Fruit fly (Drosophila melanogaster): Measurements from ENCODE around the gene p38a.
A peak's percentile ranks its signal among the peaks of the same experiment; 100 is the strongest.

dm6 chr3R:24141013-24141592, 11.0 kb downstream of the p38a start, which contains the start of gene Kal1:
- peak in 1 of 2 experiments; percentile 7 for TF ChIP-seq insv (GFP tag; optimal IDR thresholded peaks at IDR 0.05)
- peak; percentile 72 for TF ChIP-seq toy (GFP tag; IDR thresholded peaks at IDR 0.05)
- TF ChIP-seq Usf (GFP tag; optimal IDR thresholded peaks at IDR 0.05) = peak; percentile 74
- peak; percentile 69; the same call in 1 of the 3 replicates for TF ChIP-seq CG11456 (GFP tag; IDR thresholded peaks at IDR 0.05)
- TF ChIP-seq lab (GFP tag; optimal IDR thresholded peaks at IDR 0.05) = peak; percentile 96
- TF ChIP-seq Blimp-1 (GFP tag; optimal IDR thresholded peaks at IDR 0.05) = peak; percentile 96
- TF ChIP-seq jing (GFP tag; optimal IDR thresholded peaks at IDR 0.05) = peak; percentile 82
- TF ChIP-seq Mrtf (GFP tag; IDR thresholded peaks at IDR 0.05) = peak; percentile 83
- TF ChIP-seq B-H1 (GFP tag; IDR thresholded peaks at IDR 0.05) = peak; percentile 80
- TF ChIP-seq Fer3 (tag; optimal IDR thresholded peaks at IDR 0.05) = peak; percentile 88
- peak; percentile 96 for TF ChIP-seq ATbp (GFP tag; optimal IDR thresholded peaks at IDR 0.05)
- peak; percentile 92 for TF ChIP-seq grau (tag; optimal IDR thresholded peaks at IDR 0.05)
- peak; percentile 39 for TF ChIP-seq Adf1 (GFP tag; IDR thresholded peaks at IDR 0.05)
- TF ChIP-seq CG12942 (GFP tag; optimal IDR thresholded peaks at IDR 0.05) = peak; percentile 75
